Worm (Caenorhabditis elegans): Measurements from ENCODE around the gene Y71H2AM.25.

Gene Y71H2AM.25

ce11 chrIII:2804461-2804860 lies 2.2 kb downstream of the Y71H2AM.25 start (continued):
- TF ChIP-seq blmp-1 (tag; optimal IDR thresholded peaks at IDR 0.05; ENCODE audit: insufficient read depth) (no peak), nhr-25 (tag; optimal IDR thresholded peaks at IDR 0.05) (peak; percentile 74), ama-1 (optimal IDR thresholded peaks at IDR 0.05) (no peak), lin-13 (GFP tag; optimal IDR thresholded peaks at IDR 0.05) (peak; percentile 57), ceh-82 (tag; optimal IDR thresholded peaks at IDR 0.05) (no peak), nhr-129 (tag; optimal IDR thresholded peaks at IDR 0.05) (peak; percentile 88), unc-55 (GFP tag; optimal IDR thresholded peaks at IDR 0.05) (peak; percentile 40), nhr-237 (tag; optimal IDR thresholded peaks at IDR 0.05) (no peak), lsy-2 (tag; optimal IDR thresholded peaks at IDR 0.05) (peak; percentile 55 to 86), C34F6.9 (tag; optimal IDR thresholded peaks at IDR 0.05) (peak; percentile 76), gmeb-1 (tag; optimal IDR thresholded peaks at IDR 0.05) (peak; percentile 73), nhr-77 (tag; optimal IDR thresholded peaks at IDR 0.05) (no peak), ztf-4 (tag; optimal IDR thresholded peaks at IDR 0.05) (no peak), sma-9 (GFP tag; optimal IDR thresholded peaks at IDR 0.05) (no peak), sma-9 (tag; optimal IDR thresholded peaks at IDR 0.05) (no peak), dmd-4 (tag; optimal IDR thresholded peaks at IDR 0.05) (no peak), nhr-11 (tag; optimal IDR thresholded peaks at IDR 0.05) (no peak), mbf-1 (tag; optimal IDR thresholded peaks at IDR 0.05) (no peak), nhr-23 (tag; optimal IDR thresholded peaks at IDR 0.05) (no peak), sem-4 (tag; optimal IDR thresholded peaks at IDR 0.05) (peak; percentile 62), crh-2 (tag; optimal IDR thresholded peaks at IDR 0.05) (peak; percentile 70), nhr-21 (tag; optimal IDR thresholded peaks at IDR 0.05) (peak; percentile 54), unc-39 (tag; optimal IDR thresholded peaks at IDR 0.05) (no peak)

ce11 chrIII:2805084-2805483 lies 2.8 kb downstream of the Y71H2AM.25 start, which contains the start of gene Y71H2AM.3:
Gene Y71H2AM.3 (plus strand): TSS chrIII:2805430.
- TF ChIP-seq fos-1 (tag; optimal IDR thresholded peaks at IDR 0.05) (no peak), elt-3 (tag; optimal IDR thresholded peaks at IDR 0.05) (no peak), C34F6.9 (tag; optimal IDR thresholded peaks at IDR 0.05) (peak; percentile 42), ama-1 (optimal IDR thresholded peaks at IDR 0.05) (no peak), lin-39 (tag; optimal IDR thresholded peaks at IDR 0.05) (no peak), nhr-25 (tag; optimal IDR thresholded peaks at IDR 0.05) (peak; percentile 40), lsy-2 (tag; optimal IDR thresholded peaks at IDR 0.05) (peak; percentile 51 to 81), unc-55 (GFP tag; optimal IDR thresholded peaks at IDR 0.05) (peak; percentile 79), crh-2 (tag; optimal IDR thresholded peaks at IDR 0.05) (peak; percentile 34), gmeb-1 (tag; optimal IDR thresholded peaks at IDR 0.05) (peak; percentile 93), sma-3 (GFP tag; optimal IDR thresholded peaks at IDR 0.05) (peak; percentile 30), lin-13 (GFP tag; optimal IDR thresholded peaks at IDR 0.05) (peak; percentile 29), ztf-1 (GFP tag; conservative IDR thresholded peaks at IDR 0.05) (no peak), egl-27 (tag; optimal IDR thresholded peaks at IDR 0.05) (peak; percentile 30)

DNA sequence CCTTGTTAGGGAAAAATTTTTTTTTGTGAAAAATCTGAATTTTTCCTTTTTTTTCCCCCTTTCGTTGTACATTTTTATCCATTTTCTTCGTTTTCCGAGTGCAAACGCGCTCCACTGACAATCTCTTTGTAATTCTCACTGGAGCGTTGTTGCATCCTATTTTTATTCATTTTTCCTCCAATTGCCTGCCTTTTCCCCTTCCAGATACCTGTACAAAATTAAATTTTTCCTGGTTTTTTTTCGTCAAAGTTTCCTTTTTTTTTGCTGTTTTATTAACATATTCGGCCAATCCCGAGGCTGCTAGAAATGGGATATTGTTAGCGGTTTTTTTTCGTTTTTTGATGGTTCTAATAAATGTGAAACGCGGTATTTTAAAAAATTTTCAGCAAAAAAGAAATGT lies 9.1 kb downstream of the Y71H2AM.25 start:
- TF ChIP-seq alr-1 (tag; optimal IDR thresholded peaks at IDR 0.05), result no peak
- peak; percentile 12 for TF ChIP-seq ama-1 (optimal IDR thresholded peaks at IDR 0.05)
- peak; percentile 5 for TF ChIP-seq lin-13 (GFP tag; optimal IDR thresholded peaks at IDR 0.05)
- no peak for TF ChIP-seq nhr-25 (tag; optimal IDR thresholded peaks at IDR 0.05)
- no peak for TF ChIP-seq Y55F3AM.14 (GFP tag; optimal IDR thresholded peaks at IDR 0.05)
- peak in 1 of 2 experiments; percentile 22 for TF ChIP-seq lsy-2 (tag; optimal IDR thresholded peaks at IDR 0.05)

DNA sequence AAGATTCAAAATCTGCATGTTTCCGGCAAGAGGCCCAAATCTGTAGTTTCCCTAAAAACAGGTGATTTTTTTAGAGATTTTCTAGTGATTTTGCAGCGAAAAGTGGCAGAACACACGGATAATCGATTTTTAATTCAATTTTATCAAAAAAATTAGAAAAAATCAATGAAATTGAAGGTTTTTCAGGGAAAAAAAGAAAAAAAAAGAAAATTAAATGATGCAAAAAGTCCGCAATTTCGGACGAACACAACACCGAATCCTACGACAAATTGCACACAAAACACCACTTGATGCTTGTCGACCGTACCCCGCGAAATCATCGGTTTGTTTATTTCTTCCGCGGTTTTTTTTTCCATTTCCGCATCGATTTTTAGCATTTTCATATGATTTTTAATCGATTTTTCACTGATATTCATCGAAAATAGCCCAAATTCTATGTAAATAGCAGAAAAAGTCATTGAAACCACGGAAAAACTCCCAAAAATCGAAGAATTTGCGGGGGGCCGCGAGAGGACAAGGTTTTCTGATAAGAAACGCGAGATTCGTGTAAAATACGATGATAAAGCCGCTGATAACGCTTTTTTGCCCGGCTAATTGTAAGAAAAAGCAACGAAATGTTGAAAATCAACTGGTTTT lies 12.8 kb downstream of the Y71H2AM.25 start, which contains the start of gene tufm-1:
tufm-1 (minus strand) TSS at position 51 of the 636 bp plus-strand sequence.
- TF ChIP-seq R02D3.7 (tag; optimal IDR thresholded peaks at IDR 0.05) (no peak), crh-2 (tag; optimal IDR thresholded peaks at IDR 0.05) (peak; percentile 45), gmeb-1 (tag; optimal IDR thresholded peaks at IDR 0.05) (peak; percentile 47), lin-13 (GFP tag; optimal IDR thresholded peaks at IDR 0.05) (peak; percentile 69), mdl-1 (tag; optimal IDR thresholded peaks at IDR 0.05) (no peak), nhr-129 (tag; optimal IDR thresholded peaks at IDR 0.05) (peak; percentile 49), F13H6.1 (tag; optimal IDR thresholded peaks at IDR 0.05) (peak; percentile 17), lsy-2 (tag; optimal IDR thresholded peaks at IDR 0.05) (peak; percentile 85 to 97), zag-1 (tag; optimal IDR thresholded peaks at IDR 0.05) (no peak), nhr-25 (tag; optimal IDR thresholded peaks at IDR 0.05) (peak; percentile 42), dmd-4 (tag; optimal IDR thresholded peaks at IDR 0.05) (no peak), fos-1 (tag; optimal IDR thresholded peaks at IDR 0.05) (peak; percentile 32), nhr-21 (tag; optimal IDR thresholded peaks at IDR 0.05) (no peak), ZK546.5 (tag; optimal IDR thresholded peaks at IDR 0.05) (no peak), C34F6.9 (tag; optimal IDR thresholded peaks at IDR 0.05) (peak; percentile 78), unc-55 (GFP tag; optimal IDR thresholded peaks at IDR 0.05) (peak; percentile 80)

Data from whole organism, L2 larva.